Fruit fly (Drosophila melanogaster) whole organism, embryonic: Measurements from ENCODE around the gene CG9107.

Experiments used
- Ada2b ChIP-seq: fragments of 200-800 bp; sonication (Bioruptor generic); IDR thresholded peaks from 2 replicates; pipeline ENCODE4 v1.3.6; 2022; ENCODE audit warnings: missing biosample characterization, missing genetic modification characterization
- Asciz ChIP-seq: fragments of 200-800 bp; sonication (Bioruptor generic); optimal IDR thresholded peaks from 2 replicates; lab custom pipeline; 2017; ENCODE audit warnings: missing biosample characterization, mild to moderate bottlenecking, missing genetic modification characterization, missing genetic modification reagents
- Atf6 ChIP-seq: fragments of 200-800 bp; sonication (Bioruptor generic); IDR thresholded peaks from 2 replicates; pipeline ENCODE4 v1.3.6; 2022; ENCODE audit warnings: missing biosample characterization, missing genetic modification characterization
- Bgb ChIP-seq: fragments of 200-800 bp; sonication (Bioruptor generic); IDR thresholded peaks from 2 replicates; pipeline ENCODE4 v1.3.6; 2022; ENCODE audit warnings: missing biosample characterization, missing genetic modification characterization; ENCODE audit not compliant: partially characterized antibody
- CG10321 ChIP-seq: fragments of 200-800 bp; sonication (Bioruptor generic); IDR thresholded peaks from 2 replicates; pipeline ENCODE4 v1.3.6; 2022; ENCODE audit warnings: missing biosample characterization, missing genetic modification characterization
- CG10462 ChIP-seq: fragments of 200-800 bp; sonication (Bioruptor generic); optimal IDR thresholded peaks from 2 replicates; lab custom pipeline; 2016; ENCODE audit warnings: missing biosample characterization, missing genetic modification characterization
- CG11695 ChIP-seq: fragments of 200-800 bp; sonication (Bioruptor generic); IDR thresholded peaks from 3 replicates; pipeline ENCODE4 v1.3.6; 2022; ENCODE audit warnings: missing biosample characterization, missing genetic modification characterization
- CG11696 ChIP-seq: fragments of 200-800 bp; sonication (Bioruptor generic); IDR thresholded peaks from 2 replicates; pipeline ENCODE4 v1.3.6; 2022; ENCODE audit warnings: missing biosample characterization, missing genetic modification characterization
- CG12219 ChIP-seq: fragments of 200-800 bp; sonication (Bioruptor generic); optimal IDR thresholded peaks from 3 replicates; lab custom pipeline; 2018; ENCODE audit warnings: missing biosample characterization, mild to moderate bottlenecking, missing genetic modification characterization
- CG1233 ChIP-seq: fragments of 200-800 bp; sonication (Bioruptor generic); optimal IDR thresholded peaks from 4 replicates; lab custom pipeline; 2018; ENCODE audit warnings: missing biosample characterization, mild to moderate bottlenecking, missing genetic modification characterization
- CG13123 ChIP-seq: fragments of 200-800 bp; sonication (Bioruptor generic); optimal IDR thresholded peaks from 2 replicates; lab custom pipeline; 2016; ENCODE audit warnings: missing biosample characterization, missing genetic modification characterization
- CG14441 ChIP-seq: fragments of 200-800 bp; sonication (Bioruptor generic); IDR thresholded peaks from 2 replicates; pipeline ENCODE4 v1.3.6; 2022; ENCODE audit warnings: missing biosample characterization, missing genetic modification characterization
- CG14860 ChIP-seq: fragments of 200-800 bp; sonication (Bioruptor generic); IDR thresholded peaks from 3 replicates; pipeline ENCODE4 v1.3.6; 2022; ENCODE audit warnings: missing biosample characterization, missing genetic modification characterization; ENCODE audit not compliant: partially characterized antibody
- CG30020 ChIP-seq: fragments of 200-800 bp; optimal IDR thresholded peaks from 2 replicates; lab custom pipeline; 2019; ENCODE audit warnings: missing biosample characterization, mild to moderate bottlenecking, missing genetic modification characterization, moderate library complexity
- CG32767 ChIP-seq: fragments of 200-800 bp; sonication (Bioruptor generic); IDR thresholded peaks from 2 replicates; pipeline ENCODE4 v1.3.6; 2022; ENCODE audit warnings: missing biosample characterization, missing genetic modification characterization
- CG33213 ChIP-seq: fragments of 200-800 bp; sonication (Bioruptor generic); optimal IDR thresholded peaks from 3 replicates; lab custom pipeline; 2016; ENCODE audit warnings: missing biosample characterization, missing genetic modification characterization
- CG43689 ChIP-seq: fragments of 200-800 bp; sonication (Bioruptor generic); IDR thresholded peaks from 2 replicates; pipeline ENCODE4 v1.3.6; 2022; ENCODE audit warnings: missing biosample characterization, missing genetic modification characterization
- CG4424 ChIP-seq: fragments of 200-800 bp; sonication (Bioruptor generic); optimal IDR thresholded peaks from 3 replicates; lab custom pipeline; 2016; ENCODE audit warnings: missing biosample characterization, missing genetic modification characterization
- CG6175 ChIP-seq: fragments of 200-800 bp; sonication (Bioruptor generic); IDR thresholded peaks from 3 replicates; pipeline ENCODE4 v1.3.6; 2022; ENCODE audit warnings: missing biosample characterization, missing genetic modification characterization
- CG6765 ChIP-seq: fragments of 200-800 bp; sonication (Bioruptor generic); optimal IDR thresholded peaks from 3 replicates; lab custom pipeline; 2017; ENCODE audit warnings: missing biosample characterization, mild to moderate bottlenecking, missing genetic modification characterization
- CG6791 ChIP-seq: fragments of 200-800 bp; sonication (Bioruptor generic); IDR thresholded peaks from 3 replicates; pipeline ENCODE4 v1.3.6; 2022; ENCODE audit warnings: missing biosample characterization, missing genetic modification characterization; ENCODE audit not compliant: partially characterized antibody
- CG9817 ChIP-seq: fragments of 200-800 bp; sonication (Bioruptor generic); optimal IDR thresholded peaks from 2 replicates; lab custom pipeline; 2018; ENCODE audit warnings: missing biosample characterization, mild to moderate bottlenecking, missing genetic modification characterization, moderate library complexity
- D19B ChIP-seq: fragments of 200-800 bp; sonication (Bioruptor generic); optimal IDR thresholded peaks from 2 replicates; lab custom pipeline; 2017; ENCODE audit warnings: missing biosample characterization, mild to moderate bottlenecking, missing genetic modification characterization
- Dip3 ChIP-seq: fragments of 200-800 bp; sonication (Bioruptor generic); optimal IDR thresholded peaks from 3 replicates; lab custom pipeline; 2016; ENCODE audit warnings: missing biosample characterization, missing genetic modification characterization
- Doc3 ChIP-seq: fragments of 200-800 bp; sonication (Bioruptor generic); IDR thresholded peaks from 3 replicates; pipeline ENCODE4 v1.3.6; 2022; ENCODE audit warnings: missing biosample characterization, missing genetic modification characterization; ENCODE audit not compliant: partially characterized antibody
- Drgx ChIP-seq: fragments of 200-800 bp; sonication (Bioruptor generic); IDR thresholded peaks from 2 replicates; pipeline ENCODE4 v1.3.6; 2022; ENCODE audit warnings: missing biosample characterization, missing genetic modification characterization
- HLHmδ ChIP-seq: fragments of 200-800 bp; sonication (Bioruptor generic); optimal IDR thresholded peaks from 2 replicates; lab custom pipeline; 2018; ENCODE audit warnings: missing biosample characterization, mild to moderate bottlenecking, missing genetic modification characterization, moderate library complexity
- Kr ChIP-seq: fragments of 200-800 bp; sonication (Bioruptor generic); optimal IDR thresholded peaks from 2 replicates; lab custom pipeline; 2017; ENCODE audit warnings: missing biosample characterization, mild to moderate bottlenecking, missing genetic modification characterization
- Myb ChIP-seq: fragments of 200-800 bp; sonication (Bioruptor generic); optimal IDR thresholded peaks from 2 replicates; lab custom pipeline; 2016; ENCODE audit warnings: missing biosample characterization, missing genetic modification characterization
- NC2α ChIP-seq: fragments of 200-800 bp; sonication (Bioruptor generic); optimal IDR thresholded peaks from 2 replicates; lab custom pipeline; 2016; ENCODE audit warnings: missing biosample characterization, missing genetic modification characterization
- Oli ChIP-seq: fragments of 200-800 bp; sonication (Bioruptor generic); optimal IDR thresholded peaks from 2 replicates; lab custom pipeline; 2018; ENCODE audit warnings: missing biosample characterization, mild to moderate bottlenecking, missing genetic modification characterization, moderate library complexity
- Scr ChIP-seq: fragments of 200-800 bp; sonication (Bioruptor generic); IDR thresholded peaks from 2 replicates; pipeline ENCODE4 v1.3.6; 2022; ENCODE audit warnings: missing biosample characterization, missing genetic modification characterization; ENCODE audit not compliant: partially characterized antibody
- Tbp ChIP-seq: fragments of >200 bp; optimal IDR thresholded peaks from 2 replicates; lab custom pipeline; 2018; ENCODE audit warnings: missing biosample characterization, missing genetic modification characterization
- ab ChIP-seq: fragments of 200-800 bp; sonication (Bioruptor generic); optimal IDR thresholded peaks from 2 replicates; lab custom pipeline; 2016; ENCODE audit warnings: missing biosample characterization, missing genetic modification characterization
- abd-A ChIP-seq: fragments of 200-800 bp; sonication (Bioruptor generic); optimal IDR thresholded peaks from 3 replicates; lab custom pipeline; 2019; ENCODE audit warnings: missing biosample characterization, mild to moderate bottlenecking, missing genetic modification characterization, moderate library complexity
- bcd ChIP-seq: fragments of 200-800 bp; sonication (Bioruptor generic); optimal IDR thresholded peaks from 2 replicates; lab custom pipeline; 2017; ENCODE audit warnings: missing biosample characterization, mild to moderate bottlenecking, missing genetic modification characterization
- cas ChIP-seq: fragments of 200-800 bp; sonication (Bioruptor generic); IDR thresholded peaks from 2 replicates; pipeline ENCODE4 v1.3.6; 2022; ENCODE audit warnings: missing biosample characterization, missing genetic modification characterization
- crol ChIP-seq: fragments of 200-800 bp; sonication (Bioruptor generic); IDR thresholded peaks from 2 replicates; pipeline ENCODE4 v1.3.6; 2022; ENCODE audit warnings: missing biosample characterization, missing genetic modification characterization
- eyg ChIP-seq: fragments of 200-800 bp; sonication (Bioruptor generic); optimal IDR thresholded peaks from 3 replicates; lab custom pipeline; 2016; ENCODE audit warnings: missing biosample characterization, missing genetic modification characterization
- fd102C ChIP-seq: fragments of 200-800 bp; sonication (Bioruptor generic); optimal IDR thresholded peaks from 2 replicates; lab custom pipeline; 2018; ENCODE audit warnings: missing biosample characterization, mild to moderate bottlenecking, missing genetic modification characterization, moderate library complexity
- fru ChIP-seq: fragments of >200 bp; optimal IDR thresholded peaks from 2 replicates; lab custom pipeline; 2017
- gcm ChIP-seq: fragments of 200-800 bp; sonication (Bioruptor generic); optimal IDR thresholded peaks from 2 replicates; lab custom pipeline; 2019; ENCODE audit warnings: missing biosample characterization, mild to moderate bottlenecking, missing genetic modification characterization, moderate library complexity
- gem ChIP-seq: fragments of 200-800 bp; sonication (Bioruptor generic); optimal IDR thresholded peaks from 2 replicates; lab custom pipeline; 2019; ENCODE audit warnings: missing biosample characterization, mild to moderate bottlenecking, missing genetic modification characterization, moderate library complexity
- ind ChIP-seq: fragments of 200-800 bp; sonication (Bioruptor generic); optimal IDR thresholded peaks from 3 replicates; lab custom pipeline; 2016; ENCODE audit warnings: missing biosample characterization, missing genetic modification characterization
- knrl ChIP-seq: fragments of 200-800 bp; sonication (Bioruptor generic); IDR thresholded peaks from 3 replicates; pipeline ENCODE4 v1.3.6; 2022; ENCODE audit warnings: missing biosample characterization, missing genetic modification characterization; ENCODE audit not compliant: partially characterized antibody
- mirr ChIP-seq: fragments of 200-800 bp; sonication (Bioruptor generic); optimal IDR thresholded peaks from 3 replicates; lab custom pipeline; 2018; ENCODE audit warnings: missing biosample characterization, mild to moderate bottlenecking, missing genetic modification characterization
- pan ChIP-seq, 4 experiments: fragments of >200 bp in 3 of 4; fragments of 200-800 bp in 1 of 4; sonication (Bioruptor generic) in 1 of 4; optimal IDR thresholded peaks in 3 of 4; IDR thresholded peaks in 1 of 4; 2 replicates each; pipeline versions ENCODE4 v1.3.6 to Lab custom; 2017 to 2022; ENCODE audit warnings: missing biosample characterization in 2 of 4, missing genetic modification characterization in 2 of 4, mixed read lengths in 1 of 4
- sisA ChIP-seq: fragments of 200-800 bp; sonication (Bioruptor generic); IDR thresholded peaks from 2 replicates; pipeline ENCODE4 v1.3.6; 2022; ENCODE audit warnings: missing biosample characterization, missing genetic modification characterization
- slp2 ChIP-seq: fragments of 200-800 bp; sonication (Bioruptor generic); optimal IDR thresholded peaks from 2 replicates; lab custom pipeline; 2016; ENCODE audit warnings: missing biosample characterization, missing genetic modification characterization
- sob ChIP-seq: fragments of 200-800 bp; sonication (Bioruptor generic); IDR thresholded peaks from 2 replicates; pipeline ENCODE4 v1.3.6; 2022; ENCODE audit warnings: missing biosample characterization, missing genetic modification characterization
- wek ChIP-seq: fragments of 200-800 bp; sonication (Bioruptor generic); optimal IDR thresholded peaks from 3 replicates; lab custom pipeline; 2018; ENCODE audit warnings: missing biosample characterization, mild to moderate bottlenecking, missing genetic modification characterization, moderate library complexity

The CG9107 gene

dm6 chr2L:5982334-5982987 is 41.9 kb downstream of the CG9107 start (continued):
- peak; percentile 72 for TF ChIP-seq mirr (GFP tag; lab: Kevin White, UChicago)
- TF ChIP-seq ind (GFP tag; lab: Kevin White, UChicago) = no peak
- no peak for TF ChIP-seq Drgx (GFP tag; lab: Robert Waterston, UW)
- TF ChIP-seq CG12219 (GFP tag; lab: Kevin White, UChicago) = peak; percentile 0
- TF ChIP-seq Atf6 (GFP tag; lab: Robert Waterston, UW) = no peak
- TF ChIP-seq ab = no peak
- peak; percentile 69 for TF ChIP-seq Dip3 (GFP tag; lab: Kevin White, UChicago)
- TF ChIP-seq CG30020 = no peak
- no peak for TF ChIP-seq Bgb
- peak; percentile 4 for TF ChIP-seq Oli (tag; lab: Kevin White, UChicago)
- TF ChIP-seq CG9817 = peak; percentile 38
- TF ChIP-seq D19B (GFP tag; lab: Kevin White, UChicago) = no peak
- TF ChIP-seq slp2 (GFP tag; lab: Kevin White, UChicago) = no peak
- no peak for TF ChIP-seq CG10462 (GFP tag; lab: Kevin White, UChicago)
- peak; percentile 15 for TF ChIP-seq CG6765
- no peak for TF ChIP-seq Doc3 (GFP tag; lab: Robert Waterston, UW)
- no peak for TF ChIP-seq CG33213 (GFP tag; lab: Kevin White, UChicago)
- no peak for TF ChIP-seq fru (lab: Kevin White, UChicago)
- no peak for TF ChIP-seq CG11695 (GFP tag; lab: Robert Waterston, UW)
- TF ChIP-seq CG1233 = peak; percentile 33
- no peak for TF ChIP-seq CG32767 (GFP tag; lab: Robert Waterston, UW)
- TF ChIP-seq CG14860 (GFP tag; lab: Robert Waterston, UW) = no peak
- TF ChIP-seq Asciz (GFP tag; lab: Kevin White, UChicago) = no peak
- TF ChIP-seq HLHmδ (GFP tag; lab: Kevin White, UChicago) = peak; percentile 44
- no peak for TF ChIP-seq CG10321 (GFP tag; lab: Robert Waterston, UW)
- TF ChIP-seq gem (tag; lab: Kevin White, UChicago) = no peak
- TF ChIP-seq gcm = no peak
- TF ChIP-seq Tbp = no peak
- no peak for TF ChIP-seq fd102C (GFP tag; lab: Kevin White, UChicago)
- no peak for TF ChIP-seq CG11696 (GFP tag; lab: Robert Waterston, UW)
- no peak for TF ChIP-seq CG6175 (GFP tag; lab: Robert Waterston, UW)
- TF ChIP-seq abd-A (tag; lab: Kevin White, UChicago) = no peak
- no peak for TF ChIP-seq sob (GFP tag; lab: Robert Waterston, UW)
- no peak for TF ChIP-seq pan (optimal IDR thresholded peaks at IDR 0.05; lab: Kevin White, UChicago)
- TF ChIP-seq pan (GFP tag; optimal IDR thresholded peaks at IDR 0.05 in 1 of 2, IDR thresholded peaks at IDR 0.05 in 1 of 2) = no peak
- no peak for TF ChIP-seq knrl (GFP tag; lab: Robert Waterston, UW)
- TF ChIP-seq sisA = no peak
- no peak for TF ChIP-seq CG13123 (GFP tag; lab: Kevin White, UChicago)
- no peak for TF ChIP-seq CG43689 (GFP tag; lab: Robert Waterston, UW)
- TF ChIP-seq CG6791 = no peak
- no peak for TF ChIP-seq cas (GFP tag; lab: Robert Waterston, UW)
- TF ChIP-seq wek (GFP tag; lab: Kevin White, UChicago) = peak; percentile 24
- no peak for TF ChIP-seq crol (GFP tag; lab: Robert Waterston, UW)
- no peak for TF ChIP-seq NC2α
- no peak for TF ChIP-seq Ada2b
- TF ChIP-seq CG4424 (GFP tag; lab: Kevin White, UChicago) = peak; percentile 100
- TF ChIP-seq eyg (GFP tag; lab: Kevin White, UChicago) = peak; percentile 49
- no peak for TF ChIP-seq bcd (GFP tag; lab: Kevin White, UChicago)
- TF ChIP-seq Myb (GFP tag; lab: Kevin White, UChicago) = peak; percentile 41
- no peak for TF ChIP-seq CG14441 (GFP tag; lab: Robert Waterston, UW)
- no peak for TF ChIP-seq Scr (GFP tag; lab: Robert Waterston, UW)
- no peak for TF ChIP-seq Kr
